Fruit fly (Drosophila melanogaster): ENCODE results near the gene CG2059.

- TF ChIP-seq br (GFP tag; optimal IDR thresholded peaks at IDR 0.05) (peak; percentile 16), ey (GFP tag; optimal IDR thresholded peaks at IDR 0.05) (no peak), psq (GFP tag; optimal IDR thresholded peaks at IDR 0.05) (peak; percentile 94), Hnf4 (GFP tag; optimal IDR thresholded peaks at IDR 0.05) (peak; percentile 18), dmrt93B (GFP tag; optimal IDR thresholded peaks at IDR 0.05) (no peak), fru (GFP tag; optimal IDR thresholded peaks at IDR 0.05) (peak; percentile 53)
Observed at dm6 chrX:7304798-7305447, 18.8 kb downstream of the CG2059 start.
